Comparison of ENCODE assay signal across 2 worm cellular contexts in genomic region chrIII:5294867-5295266, ce11.
A peak's percentile ranks its signal among the peaks of the same experiment; 100 is the strongest.
TF ChIP-seq lines count a peak whose summit lies in the region.

No protein-coding gene starts in this region.

TF ChIP-seq in whole organism, L1 larva, 84 proteins besides CTCF, POLR2A, EP300 and RAD21 (continued from another document):
- no peak for TF ChIP-seq fkh-10 (GFP tag; optimal IDR thresholded peaks at IDR 0.05; lab: Kevin White, UChicago)

TF ChIP-seq in whole organism, young adult, 124 proteins besides CTCF, POLR2A, EP300 and RAD21 (continued from another document):
- TF ChIP-seq ztf-26 (tag; optimal IDR thresholded peaks at IDR 0.05; lab: Kevin White, UChicago): peak; percentile 49
- peak; percentile 80 for TF ChIP-seq snpc-1.3 (tag; optimal IDR thresholded peaks at IDR 0.05; lab: Kevin White, UChicago; ENCODE audit: insufficient read depth)
- 0 out of 2 replicates have a peak, but pooled peaks have one; percentile 67 for TF ChIP-seq egl-18 (GFP tag; IDR thresholded peaks at IDR 0.05; lab: Robert Waterston, UW)
- TF ChIP-seq nhr-80 (tag; optimal IDR thresholded peaks at IDR 0.05; lab: Kevin White, UChicago): no peak
- peak; percentile 24 for TF ChIP-seq snpc-1.1 (tag; optimal IDR thresholded peaks at IDR 0.05; lab: Kevin White, UChicago; ENCODE audit: insufficient read depth)
- peak; percentile 34; the same call in 1 of the 2 replicates for TF ChIP-seq attf-3 (GFP tag; conservative IDR thresholded peaks at IDR 0.05; lab: Robert Waterston, UW)
- peak; percentile 40 to 65 for TF ChIP-seq let-607 (tag; optimal IDR thresholded peaks at IDR 0.05; lab: Kevin White, UChicago)
- peak; percentile 73 for TF ChIP-seq repo-1 (tag; optimal IDR thresholded peaks at IDR 0.05; lab: Kevin White, UChicago)
- TF ChIP-seq dpff-1 (tag; optimal IDR thresholded peaks at IDR 0.05; lab: Kevin White, UChicago): no peak
- no peak for TF ChIP-seq ztf-22 (GFP tag; optimal IDR thresholded peaks at IDR 0.05; lab: Kevin White, UChicago)
- TF ChIP-seq ztf-6 (GFP tag; IDR thresholded peaks at IDR 0.05; lab: Robert Waterston, UW): no peak
- peak; percentile 64 for TF ChIP-seq chd-7 (tag; optimal IDR thresholded peaks at IDR 0.05; lab: Kevin White, UChicago)
- 0 out of 2 replicates have a peak, but pooled peaks have one; percentile 41 for TF ChIP-seq ztf-28 (GFP tag; IDR thresholded peaks at IDR 0.05; lab: Robert Waterston, UW)
- peak; percentile 57 for TF ChIP-seq F10E7.11 (tag; optimal IDR thresholded peaks at IDR 0.05; lab: Kevin White, UChicago)
- no peak for TF ChIP-seq akir-1 (GFP tag; optimal IDR thresholded peaks at IDR 0.05; lab: Kevin White, UChicago)
- TF ChIP-seq lag-1 (GFP tag; IDR thresholded peaks at IDR 0.05; lab: Robert Waterston, UW): no peak
